Worm (Caenorhabditis elegans): ENCODE data around the gene arrd-15.

arrd-15 gene

DNA sequence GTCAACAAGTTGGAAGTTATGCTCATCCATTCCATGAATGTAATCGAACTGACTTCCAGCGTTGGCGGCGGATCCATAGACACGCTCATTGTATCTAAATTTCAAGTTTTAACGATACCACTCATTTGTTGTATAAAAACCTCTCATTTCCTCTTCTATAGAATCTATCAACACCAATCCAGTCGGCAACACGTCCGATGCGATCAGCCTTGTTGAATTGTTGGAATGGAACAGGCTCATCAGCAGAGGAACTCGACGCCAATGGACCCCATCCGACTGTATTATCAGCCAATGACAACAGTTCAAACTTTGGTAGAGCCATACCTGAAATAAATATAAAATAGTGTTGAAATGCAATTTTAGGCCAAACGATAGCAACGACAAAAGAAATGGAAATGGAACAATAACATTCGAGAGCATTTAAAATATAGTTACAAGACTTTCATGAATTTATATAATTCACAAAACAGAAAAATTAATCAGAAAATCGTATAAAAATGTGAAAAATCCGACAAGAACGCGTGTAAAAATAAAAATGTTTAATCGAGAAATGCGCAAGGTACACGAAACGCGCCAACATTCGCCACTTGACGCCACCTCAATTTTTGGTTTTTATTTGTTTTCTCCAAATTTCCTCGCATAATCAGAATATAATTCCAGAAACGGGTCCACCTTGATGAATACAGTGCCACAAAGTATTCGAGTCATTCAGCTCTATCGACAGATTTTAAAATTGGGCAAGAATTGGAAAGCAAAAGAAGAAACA, 41.6 kb downstream of the arrd-15 start, which contains the start of the genes eif-3.D and R08D7.4 (continued):
- TF ChIP-seq Y22D7AL.16 (tag; optimal IDR thresholded peaks at IDR 0.05): no peak
- no peak for TF ChIP-seq dve-1 (tag; optimal IDR thresholded peaks at IDR 0.05)
- no peak for TF ChIP-seq sox-2 (GFP tag; IDR thresholded peaks at IDR 0.05)
- TF ChIP-seq ceh-48 (tag; optimal IDR thresholded peaks at IDR 0.05): no peak
- TF ChIP-seq ceh-18 (tag; optimal IDR thresholded peaks at IDR 0.05): peak; percentile 19
- TF ChIP-seq ceh-31 (tag; optimal IDR thresholded peaks at IDR 0.05): peak; percentile 46
- no peak for TF ChIP-seq pax-1 (tag; optimal IDR thresholded peaks at IDR 0.05)
- no peak for TF ChIP-seq ztf-16 (tag; optimal IDR thresholded peaks at IDR 0.05)
- TF ChIP-seq dmd-4 (tag; optimal IDR thresholded peaks at IDR 0.05; ENCODE audit: borderline replicate concordance): no peak
- peak; percentile 3 for TF ChIP-seq C38D4.7 (GFP tag; optimal IDR thresholded peaks at IDR 0.05)
- TF ChIP-seq npax-4 (tag; optimal IDR thresholded peaks at IDR 0.05): no peak
- TF ChIP-seq ceh-6 (GFP tag; optimal IDR thresholded peaks at IDR 0.05): no peak
- no peak for TF ChIP-seq rnt-1 (tag; optimal IDR thresholded peaks at IDR 0.05)
- no peak for TF ChIP-seq fax-1 (tag; optimal IDR thresholded peaks at IDR 0.05)
- TF ChIP-seq sox-4 (tag; optimal IDR thresholded peaks at IDR 0.05): peak; percentile 31

ce11 chrIII:8973163-8973562, 43.3 kb downstream of the arrd-15 start:
- TF ChIP-seq sox-2 (GFP tag; IDR thresholded peaks at IDR 0.05) (no peak), che-1 (tag; optimal IDR thresholded peaks at IDR 0.05) (no peak), T23F11.4 (GFP tag; optimal IDR thresholded peaks at IDR 0.05) (no peak)

DNA sequence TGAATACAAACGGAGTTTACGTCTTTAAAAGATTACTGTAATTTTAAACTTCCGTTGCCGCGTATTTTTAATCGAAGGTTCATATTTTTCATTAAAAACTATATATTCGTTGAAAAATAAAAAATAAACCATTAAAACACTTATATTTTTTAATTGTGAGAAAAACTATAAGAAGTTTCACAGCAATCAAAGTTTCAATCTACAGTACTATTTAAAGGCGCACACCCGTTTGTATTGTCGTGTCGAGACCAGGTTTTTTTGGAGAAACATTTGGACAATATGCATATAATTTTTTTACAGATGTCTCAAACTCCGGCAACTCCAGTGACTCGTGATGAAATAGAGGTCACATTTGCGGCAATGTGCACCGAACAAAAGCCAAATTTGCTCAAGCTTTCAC, 44.0 kb downstream of the arrd-15 start, which contains the start of gene R08D7.5:
Gene R08D7.5 (plus strand): TSS at position 301 of the 400 bp plus-strand sequence.
- TF ChIP-seq fkh-10 (GFP tag; optimal IDR thresholded peaks at IDR 0.05) (no peak), ceh-45 (GFP tag; IDR thresholded peaks at IDR 0.05) (no peak), ceh-9 (tag; optimal IDR thresholded peaks at IDR 0.05) (no peak), ceh-2 (tag; optimal IDR thresholded peaks at IDR 0.05) (no peak), ceh-30 (tag; optimal IDR thresholded peaks at IDR 0.05) (no peak), nhr-232 (tag; optimal IDR thresholded peaks at IDR 0.05) (no peak), pros-1 (tag; optimal IDR thresholded peaks at IDR 0.05) (no peak), ahr-1 (tag; optimal IDR thresholded peaks at IDR 0.05) (no peak), ceh-22 (tag; optimal IDR thresholded peaks at IDR 0.05) (no peak), K02D7.2 (tag; optimal IDR thresholded peaks at IDR 0.05) (no peak), K09A11.1 (tag; optimal IDR thresholded peaks at IDR 0.05; ENCODE audit: insufficient read depth) (no peak), ets-4 (tag; optimal IDR thresholded peaks at IDR 0.05) (no peak), pqm-1 (tag; optimal IDR thresholded peaks at IDR 0.05) (no peak), ref-2 (tag; optimal IDR thresholded peaks at IDR 0.05) (no peak), ceh-19 (GFP tag; optimal IDR thresholded peaks at IDR 0.05) (no peak), ceh-48 (tag; optimal IDR thresholded peaks at IDR 0.05) (no peak), pha-2 (tag; optimal IDR thresholded peaks at IDR 0.05) (no peak), hlh-8 (tag; optimal IDR thresholded peaks at IDR 0.05) (no peak)

ce11 chrIII:8974835-8975234, 45.0 kb downstream of the arrd-15 start:
- TF ChIP-seq ref-2 (tag; optimal IDR thresholded peaks at IDR 0.05): no peak
- TF ChIP-seq ceh-34 (tag; optimal IDR thresholded peaks at IDR 0.05): no peak
- no peak for TF ChIP-seq lin-11 (tag; optimal IDR thresholded peaks at IDR 0.05)
- TF ChIP-seq ceh-9 (tag; optimal IDR thresholded peaks at IDR 0.05): no peak
- no peak for TF ChIP-seq odd-2 (tag; optimal IDR thresholded peaks at IDR 0.05)
- no peak for TF ChIP-seq mec-3 (tag; optimal IDR thresholded peaks at IDR 0.05; ENCODE audit: borderline replicate concordance)
- no peak for TF ChIP-seq ceh-19 (GFP tag; optimal IDR thresholded peaks at IDR 0.05)
- TF ChIP-seq npax-4 (tag; optimal IDR thresholded peaks at IDR 0.05): no peak
- no peak for TF ChIP-seq ceh-24 (tag; optimal IDR thresholded peaks at IDR 0.05)
- no peak for TF ChIP-seq ceh-6 (GFP tag; optimal IDR thresholded peaks at IDR 0.05)
- no peak for TF ChIP-seq pha-4 (tag; optimal IDR thresholded peaks at IDR 0.05)
- TF ChIP-seq ama-1 (optimal IDR thresholded peaks at IDR 0.05): no peak
- no peak for TF ChIP-seq pat-9 (tag; optimal IDR thresholded peaks at IDR 0.05)
- TF ChIP-seq che-1 (tag; optimal IDR thresholded peaks at IDR 0.05): no peak
- no peak for TF ChIP-seq K09A11.1 (tag; optimal IDR thresholded peaks at IDR 0.05; ENCODE audit: insufficient read depth)
- TF ChIP-seq fax-1 (tag; optimal IDR thresholded peaks at IDR 0.05): no peak
